Worm (Caenorhabditis elegans) whole organism, L1 larva: Measurements from ENCODE around the gene C03E10.1.
"Not testable (repeated sequence)": the region's sequence is repeated elsewhere in the genome, so short reads cannot be mapped to it uniquely, and the experiment has no call there.

Experiments used
- Y116A8C.19 ChIP-seq: sonication (generic microtip); optimal IDR thresholded peaks from 2 replicates; lab custom pipeline; 2016; ENCODE audit warnings: missing compliant biosample characterization, missing genetic modification characterization, borderline replicate concordance
- ama-1 ChIP-seq: fragments of 150-350 bp; optimal IDR thresholded peaks from 2 replicates; lab custom pipeline; 2014
- blmp-1 ChIP-seq: fragments of 150-350 bp; optimal IDR thresholded peaks from 2 replicates; lab custom pipeline; 2014; ENCODE audit warnings: missing biosample characterization, missing genetic modification characterization
- ceh-63 ChIP-seq: fragments of 200-800 bp; sonication (Bioruptor generic); optimal IDR thresholded peaks from 2 replicates; lab custom pipeline; 2018; ENCODE audit warnings: mild to moderate bottlenecking, missing genetic modification characterization, missing compliant biosample characterization
- ceh-8 ChIP-seq: fragments of 200-800 bp; sonication (Bioruptor generic); optimal IDR thresholded peaks from 2 replicates; lab custom pipeline; 2018; ENCODE audit warnings: mild to moderate bottlenecking, missing genetic modification characterization, moderate library complexity, missing compliant biosample characterization
- ceh-82 ChIP-seq, 3 experiments: fragments of 150-350 bp in 1 of 3; sonication (generic microtip) in 2 of 3; optimal IDR thresholded peaks; 2 replicates each; lab custom pipeline; 2014 to 2017; ENCODE audit warnings: missing biosample characterization in 3 of 3, missing genetic modification characterization in 3 of 3
- ces-1 ChIP-seq: fragments of 150-350 bp; optimal IDR thresholded peaks from 2 replicates; lab custom pipeline; 2014; ENCODE audit warnings: missing biosample characterization, missing genetic modification reagents, missing genetic modification characterization
- dpl-1 ChIP-seq, 3 experiments: fragments of 150-350 bp in 2 of 3; sonication (generic microtip) in 1 of 3; optimal IDR thresholded peaks; 2 replicates each; lab custom pipeline; 2014 to 2017; ENCODE audit warnings: missing biosample characterization in 3 of 3, missing genetic modification characterization in 3 of 3, missing genetic modification reagents in 3 of 3
- efl-1 ChIP-seq, 4 experiments: fragments of 150-350 bp; optimal IDR thresholded peaks in 3 of 4; peaks in 1 of 4; 1 replicate in 1 of 4; 2 replicates in 3 of 4; lab custom pipeline; 2014; ENCODE audit warnings: missing biosample characterization in 2 of 4, missing genetic modification characterization in 2 of 4, missing genetic modification reagents in 2 of 4
- elt-3 ChIP-seq, 6 experiments: fragments of 150-350 bp in 1 of 6; sonication (generic microtip); optimal IDR thresholded peaks; 2 replicates each; lab custom pipeline; 2017 to 2018; ENCODE audit warnings: missing biosample characterization in 6 of 6, missing genetic modification characterization in 6 of 6, inconsistent platforms in 1 of 6
- fkh-10 ChIP-seq: sonication (generic microtip); optimal IDR thresholded peaks from 2 replicates; lab custom pipeline; 2017; ENCODE audit warnings: missing biosample characterization, missing genetic modification reagents, missing genetic modification characterization
- irx-1 ChIP-seq: sonication (generic microtip); optimal IDR thresholded peaks from 2 replicates; lab custom pipeline; 2016; ENCODE audit warnings: missing genetic modification characterization, missing compliant biosample characterization
- lin-13 ChIP-seq: fragments of 150-350 bp; optimal IDR thresholded peaks from 2 replicates; lab custom pipeline; 2014; ENCODE audit warnings: missing biosample characterization, missing genetic modification reagents, missing genetic modification characterization
- lin-14 ChIP-seq: fragments of 200-800 bp; sonication (Bioruptor generic); optimal IDR thresholded peaks from 2 replicates; lab custom pipeline; 2018; ENCODE audit warnings: mild to moderate bottlenecking, missing genetic modification characterization, moderate library complexity, missing compliant biosample characterization
- lin-39 ChIP-seq: fragments of 150-350 bp; optimal IDR thresholded peaks from 2 replicates; lab custom pipeline; 2014; ENCODE audit warnings: missing biosample characterization, missing genetic modification reagents, missing genetic modification characterization
- lir-3 ChIP-seq: sonication (generic microtip); optimal IDR thresholded peaks from 2 replicates; lab custom pipeline; 2016; ENCODE audit warnings: mild to moderate bottlenecking, missing genetic modification characterization, moderate library complexity, missing compliant biosample characterization; ENCODE audit not compliant: poor library complexity
- lsy-2 ChIP-seq, 2 experiments: fragments of 150-350 bp; optimal IDR thresholded peaks; 2 replicates each; lab custom pipeline; 2014; ENCODE audit warnings: missing biosample characterization in 2 of 2, missing genetic modification characterization in 2 of 2
- mab-9 ChIP-seq: fragments of 200-800 bp; sonication (Bioruptor generic); IDR thresholded peaks from 2 replicates; pipeline ENCODE4 v1.3.6; 2022; ENCODE audit warnings: missing genetic modification reagents, missing genetic modification characterization, missing compliant biosample characterization
- mdl-1 ChIP-seq, 2 experiments: fragments of 150-350 bp; optimal IDR thresholded peaks; 2 replicates each; lab custom pipeline; 2014 to 2017; ENCODE audit warnings: missing biosample characterization in 2 of 2, missing genetic modification characterization in 2 of 2, inconsistent platforms in 1 of 2
- mep-1 ChIP-seq: fragments of 150-350 bp; optimal IDR thresholded peaks from 2 replicates; lab custom pipeline; 2014; ENCODE audit warnings: missing biosample characterization, missing genetic modification characterization
- nhr-11 ChIP-seq: fragments of 150-350 bp; optimal IDR thresholded peaks from 2 replicates; lab custom pipeline; 2014; ENCODE audit warnings: missing biosample characterization, missing genetic modification characterization
- nhr-20 ChIP-seq: sonication (generic microtip); optimal IDR thresholded peaks from 2 replicates; lab custom pipeline; 2016; ENCODE audit warnings: mild to moderate bottlenecking, missing genetic modification characterization, missing compliant biosample characterization
- nhr-28 ChIP-seq: fragments of 150-350 bp; optimal IDR thresholded peaks from 2 replicates; lab custom pipeline; 2014; ENCODE audit warnings: missing biosample characterization, missing genetic modification characterization
- nhr-71 ChIP-seq: sonication (generic microtip); optimal IDR thresholded peaks from 2 replicates; lab custom pipeline; 2016; ENCODE audit warnings: mild to moderate bottlenecking, missing genetic modification characterization, moderate library complexity, missing compliant biosample characterization
- nhr-77 ChIP-seq: fragments of 150-350 bp; optimal IDR thresholded peaks from 2 replicates; lab custom pipeline; 2014; ENCODE audit warnings: missing biosample characterization, missing genetic modification characterization
- nhr-85 ChIP-seq: sonication (generic microtip); peaks from one replicate; lab custom pipeline; 2016; ENCODE audit warnings: missing genetic modification characterization, inconsistent platforms, missing compliant biosample characterization
- nhr-90 ChIP-seq: sonication (generic microtip); optimal IDR thresholded peaks from 2 replicates; lab custom pipeline; 2016; ENCODE audit warnings: mild to moderate bottlenecking, missing genetic modification characterization, missing compliant biosample characterization; ENCODE audit not compliant: poor library complexity
- pax-3 ChIP-seq: fragments of 200-800 bp; sonication (Bioruptor generic); optimal IDR thresholded peaks from 2 replicates; lab custom pipeline; 2018; ENCODE audit warnings: mild to moderate bottlenecking, missing genetic modification characterization, moderate library complexity, missing compliant biosample characterization
- rnt-1 ChIP-seq: sonication (generic microtip); optimal IDR thresholded peaks from 2 replicates; lab custom pipeline; 2016; ENCODE audit warnings: mild to moderate bottlenecking, missing genetic modification characterization, moderate library complexity, missing compliant biosample characterization
- snu-23 ChIP-seq: sonication (generic microtip); optimal IDR thresholded peaks from 2 replicates; lab custom pipeline; 2016; ENCODE audit warnings: missing genetic modification characterization, missing compliant biosample characterization
- sox-4 ChIP-seq: sonication (generic microtip); optimal IDR thresholded peaks from 2 replicates; lab custom pipeline; 2016; ENCODE audit warnings: missing genetic modification characterization, missing compliant biosample characterization
- sup-37 ChIP-seq: fragments of 200-800 bp; sonication (Bioruptor generic); optimal IDR thresholded peaks from 2 replicates; lab custom pipeline; 2018; ENCODE audit warnings: mild to moderate bottlenecking, missing genetic modification characterization, missing compliant biosample characterization
- tbx-2 ChIP-seq: sonication (generic microtip); optimal IDR thresholded peaks from 2 replicates; lab custom pipeline; 2016; ENCODE audit warnings: missing genetic modification characterization, missing compliant biosample characterization
- tlp-1 ChIP-seq: fragments of 150-350 bp; optimal IDR thresholded peaks from 2 replicates; lab custom pipeline; 2014; ENCODE audit warnings: missing biosample characterization, missing genetic modification characterization
- unc-130 ChIP-seq: fragments of 150-350 bp; optimal IDR thresholded peaks from 2 replicates; lab custom pipeline; 2017; ENCODE audit warnings: missing biosample characterization, missing genetic modification characterization, inconsistent platforms
- unc-30 ChIP-seq: sonication (generic microtip); optimal IDR thresholded peaks from 2 replicates; lab custom pipeline; 2017; ENCODE audit warnings: missing biosample characterization, missing genetic modification characterization
- unc-62 ChIP-seq: fragments of 150-350 bp; optimal IDR thresholded peaks from 2 replicates; lab custom pipeline; 2014; ENCODE audit warnings: missing biosample characterization, missing genetic modification reagents, missing genetic modification characterization
- unc-98 ChIP-seq: fragments of 200-800 bp; sonication (Bioruptor generic); IDR thresholded peaks from 2 replicates; pipeline ENCODE4 v1.3.6; 2022; ENCODE audit warnings: missing genetic modification characterization, missing compliant biosample characterization
- ztf-11 ChIP-seq, 2 experiments: sonication (generic microtip); optimal IDR thresholded peaks; 2 replicates each; lab custom pipeline; 2016 to 2017; ENCODE audit warnings: missing genetic modification characterization in 2 of 2, missing biosample characterization in 1 of 2, missing compliant biosample characterization in 1 of 2
- ztf-4 ChIP-seq: fragments of 150-350 bp; optimal IDR thresholded peaks from 2 replicates; lab custom pipeline; 2014; ENCODE audit warnings: missing biosample characterization, missing genetic modification characterization

C03E10.1 gene

DNA sequence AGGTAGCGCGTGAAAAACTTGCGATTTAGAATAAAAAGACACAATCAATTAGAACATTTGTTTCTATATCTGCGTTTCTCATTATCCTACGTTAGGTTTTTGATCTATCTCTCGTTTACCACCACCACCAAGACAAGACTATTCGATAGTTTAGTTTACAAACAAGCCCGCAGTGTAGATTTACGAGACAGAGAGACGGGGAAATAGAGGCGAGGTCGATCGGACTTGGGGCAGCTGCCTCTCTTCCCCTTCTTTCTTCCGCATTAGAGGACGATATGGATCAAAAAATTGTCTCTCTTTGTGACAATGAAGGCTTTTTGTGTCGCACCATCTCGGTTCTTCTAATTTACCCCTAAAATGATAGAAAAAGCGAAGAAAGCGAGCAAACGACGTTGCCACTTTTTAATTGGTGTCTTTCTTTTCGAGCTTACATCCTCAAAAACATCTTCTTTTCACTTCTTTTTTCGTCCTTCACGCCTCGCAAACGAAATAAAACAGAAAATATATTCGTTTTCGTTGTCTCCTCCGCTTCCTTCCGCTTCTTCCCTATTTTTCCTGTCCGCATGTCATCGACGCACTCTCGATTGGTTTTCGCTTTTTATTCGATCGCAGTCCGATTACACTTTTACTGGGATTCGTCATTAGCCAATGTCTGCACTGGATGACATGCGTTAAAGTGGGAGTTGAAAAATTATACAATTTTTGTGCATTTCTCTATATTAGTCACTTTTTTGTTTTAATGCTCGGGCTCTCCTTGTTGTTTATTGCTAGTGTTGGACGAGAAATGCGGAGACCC lies 9.4 kb upstream of the C03E10.1 start:
- no peak for TF ChIP-seq sox-4 (tag; lab: Kevin White, UChicago)
- no peak for TF ChIP-seq unc-30 (tag; lab: Kevin White, UChicago)
- no peak for TF ChIP-seq ceh-63 (GFP tag; lab: Kevin White, UChicago)
- peak in 1 of 3 experiments; percentile 9 for TF ChIP-seq dpl-1 (GFP tag; optimal IDR thresholded peaks at IDR 0.05; lab: Kevin White, UChicago)
- peak; percentile 37 for TF ChIP-seq nhr-85 (tag; lab: Kevin White, UChicago)
- peak in 1 of 3 experiments; percentile 8 for TF ChIP-seq ceh-82 (tag; optimal IDR thresholded peaks at IDR 0.05; lab: Kevin White, UChicago)
- no peak for TF ChIP-seq nhr-11 (tag; lab: Kevin White, UChicago)
- peak in 1 of 2 experiments; percentile 11 for TF ChIP-seq lsy-2 (tag; optimal IDR thresholded peaks at IDR 0.05; lab: Kevin White, UChicago)
- TF ChIP-seq efl-1 (optimal IDR thresholded peaks at IDR 0.05; lab: Kevin White, UChicago): peak; percentile 3 to 19
- no peak for TF ChIP-seq efl-1 (GFP tag; optimal IDR thresholded peaks at IDR 0.05 in 1 of 2; lab: Kevin White, UChicago)
- TF ChIP-seq blmp-1 (tag; lab: Kevin White, UChicago): peak; percentile 97
- peak in 1 of 6 experiments; percentile 27 for TF ChIP-seq elt-3 (tag; optimal IDR thresholded peaks at IDR 0.05; lab: Kevin White, UChicago)
- peak; percentile 62 for TF ChIP-seq nhr-20 (tag; lab: Kevin White, UChicago)
- TF ChIP-seq irx-1: peak; percentile 21
- no peak for TF ChIP-seq nhr-71 (tag; lab: Kevin White, UChicago)
- TF ChIP-seq rnt-1 (tag; lab: Kevin White, UChicago): peak; percentile 16
- TF ChIP-seq mdl-1 (tag; optimal IDR thresholded peaks at IDR 0.05; lab: Kevin White, UChicago): no peak
- peak; percentile 78 for TF ChIP-seq lin-14 (GFP tag; lab: Kevin White, UChicago)
- peak; percentile 46 for TF ChIP-seq snu-23
- peak; percentile 5 for TF ChIP-seq unc-130
- TF ChIP-seq mep-1 (tag; lab: Kevin White, UChicago): peak; percentile 66

- TF ChIP-seq ceh-63 (GFP tag; lab: Kevin White, UChicago): no peak
- TF ChIP-seq tlp-1 (tag; lab: Kevin White, UChicago): no peak
- TF ChIP-seq lin-13: no peak
- no peak for TF ChIP-seq mab-9 (GFP tag; lab: Robert Waterston, UW)
- no peak for TF ChIP-seq nhr-85 (tag; lab: Kevin White, UChicago)
- TF ChIP-seq unc-62 (GFP tag; lab: Kevin White, UChicago): no peak
- TF ChIP-seq nhr-28 (tag; lab: Kevin White, UChicago): no peak
- no peak for TF ChIP-seq ceh-8 (GFP tag; lab: Kevin White, UChicago)
Measured at ce11 chrV:11282272-11282671, 8.7 kb upstream of the C03E10.1 start, which contains the start of gene gly-20. gly-20 (plus strand) TSS chrV:11282572.

DNA sequence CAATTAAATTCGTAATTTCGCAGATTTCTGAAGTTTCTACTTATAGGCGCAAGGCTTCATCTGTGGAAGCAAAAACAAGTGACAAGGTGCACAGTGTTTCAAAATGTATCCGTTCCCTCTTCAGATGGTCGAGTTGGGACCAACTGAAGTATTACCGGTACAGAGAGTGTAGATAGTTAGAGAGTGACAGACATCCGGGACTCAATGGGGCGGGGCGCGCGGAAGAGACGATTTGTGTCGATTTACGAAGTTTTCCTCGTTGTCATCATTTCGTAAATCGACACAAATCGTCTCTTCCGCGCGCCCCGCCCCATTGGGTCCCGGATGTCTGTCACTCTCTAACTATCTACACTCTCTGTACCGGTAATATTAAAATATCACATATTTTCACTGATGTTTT lies 4.9 kb upstream of the C03E10.1 start, which contains the start of gene C03E10.3:
Gene C03E10.3 (plus strand): TSS at position 301 of the 400 bp plus-strand sequence.
- not testable (repeated sequence) for TF ChIP-seq efl-1 (optimal IDR thresholded peaks at IDR 0.05; lab: Kevin White, UChicago)
- TF ChIP-seq efl-1 (GFP tag; optimal IDR thresholded peaks at IDR 0.05 in 1 of 2; lab: Kevin White, UChicago): peak in 1 of 2 experiments; percentile 40

DNA sequence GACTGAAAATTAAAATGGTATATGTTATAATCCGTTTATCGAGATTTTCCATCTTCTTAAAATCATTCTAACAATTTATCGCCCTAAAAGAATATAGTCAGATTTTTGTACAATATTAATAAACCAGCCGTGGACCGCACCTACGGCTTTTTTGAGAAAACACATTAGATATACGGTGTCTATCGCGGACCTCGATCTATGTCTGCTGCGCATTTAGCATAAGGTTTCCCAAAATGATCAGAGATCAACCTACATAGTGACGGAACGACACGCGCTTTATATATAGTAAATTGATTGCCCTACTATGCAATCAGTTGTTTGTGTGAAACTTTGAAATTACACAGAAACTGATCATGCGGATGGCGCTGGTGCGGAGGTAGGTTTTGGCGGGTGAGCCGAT lies 1.7 kb downstream of the C03E10.1 start:
- TF ChIP-seq unc-130: no peak
- no peak for TF ChIP-seq tbx-2 (tag; lab: Kevin White, UChicago)
- TF ChIP-seq pax-3 (tag; lab: Kevin White, UChicago): no peak
- TF ChIP-seq ceh-63 (GFP tag; lab: Kevin White, UChicago): no peak
- TF ChIP-seq nhr-11 (tag; lab: Kevin White, UChicago): no peak

ce11 chrV:11294393-11294792 lies 3.4 kb downstream of the C03E10.1 start, which contains the start of gene T03F7.6:
T03F7.6 (plus strand) TSS chrV:11294693.
- TF ChIP-seq sup-37 (GFP tag; lab: Kevin White, UChicago): no peak
- TF ChIP-seq lir-3 (tag; lab: Kevin White, UChicago): no peak
- TF ChIP-seq nhr-90: no peak
- no peak for TF ChIP-seq tbx-2 (tag; lab: Kevin White, UChicago)
- TF ChIP-seq nhr-28 (tag; lab: Kevin White, UChicago): no peak
- TF ChIP-seq ztf-11 (tag; optimal IDR thresholded peaks at IDR 0.05; lab: Kevin White, UChicago): no peak
- no peak for TF ChIP-seq fkh-10 (GFP tag; lab: Kevin White, UChicago)
- TF ChIP-seq lin-39: no peak
- TF ChIP-seq Y116A8C.19 (tag; lab: Kevin White, UChicago): no peak
- no peak for TF ChIP-seq nhr-77 (tag; lab: Kevin White, UChicago)
- TF ChIP-seq unc-98 (GFP tag; lab: Robert Waterston, UW): no peak
- no peak for TF ChIP-seq ama-1 (lab: Kevin White, UChicago)
- TF ChIP-seq blmp-1 (tag; lab: Kevin White, UChicago): no peak
- TF ChIP-seq unc-130: no peak
- TF ChIP-seq ceh-63 (GFP tag; lab: Kevin White, UChicago): no peak
- TF ChIP-seq ceh-82 (tag; optimal IDR thresholded peaks at IDR 0.05; lab: Kevin White, UChicago): no peak
- no peak for TF ChIP-seq dpl-1 (GFP tag; optimal IDR thresholded peaks at IDR 0.05; lab: Kevin White, UChicago)
- TF ChIP-seq ces-1: no peak
- TF ChIP-seq lin-13: no peak
- no peak for TF ChIP-seq ztf-4
